Fruit fly (Drosophila melanogaster) whole organism, embryonic: ENCODE measurements around the gene CG17816.

Experiments used
- Antp ChIP-seq: fragments of 200-800 bp; sonication (Bioruptor generic); optimal IDR thresholded peaks from 3 replicates; lab custom pipeline; 2016; ENCODE audit warnings: missing biosample characterization, missing genetic modification characterization
- Atf6 ChIP-seq: fragments of 200-800 bp; sonication (Bioruptor generic); IDR thresholded peaks from 2 replicates; pipeline ENCODE4 v1.3.6; 2022; ENCODE audit warnings: missing biosample characterization, missing genetic modification characterization
- CG11085 ChIP-seq: fragments of 200-800 bp; sonication (Bioruptor generic); IDR thresholded peaks from 2 replicates; pipeline ENCODE4 v1.3.6; 2022; ENCODE audit warnings: missing biosample characterization, missing genetic modification characterization
- CG12236 ChIP-seq: fragments of 200-800 bp; sonication (Bioruptor generic); optimal IDR thresholded peaks from 2 replicates; lab custom pipeline; 2016; ENCODE audit warnings: missing biosample characterization, missing genetic modification characterization
- CG14667 ChIP-seq: fragments of 200-800 bp; sonication (Bioruptor generic); IDR thresholded peaks from 2 replicates; pipeline ENCODE4 v1.3.6; 2022; ENCODE audit warnings: missing biosample characterization, missing genetic modification characterization
- CG1647 ChIP-seq: fragments of 200-800 bp; sonication (Bioruptor generic); optimal IDR thresholded peaks from 3 replicates; lab custom pipeline; 2016; ENCODE audit warnings: missing biosample characterization, missing genetic modification characterization
- CG17186 ChIP-seq: fragments of 200-800 bp; sonication (Bioruptor generic); optimal IDR thresholded peaks from 3 replicates; lab custom pipeline; 2017; ENCODE audit warnings: missing biosample characterization, missing genetic modification reagents, missing genetic modification characterization
- CG18619 ChIP-seq: fragments of 200-800 bp; sonication (Bioruptor generic); optimal IDR thresholded peaks from 3 replicates; lab custom pipeline; 2017; ENCODE audit warnings: missing biosample characterization, mild to moderate bottlenecking, missing genetic modification characterization
- CG34376 ChIP-seq: fragments of 200-800 bp; sonication (Bioruptor generic); optimal IDR thresholded peaks from 2 replicates; lab custom pipeline; 2018; ENCODE audit warnings: missing biosample characterization, mild to moderate bottlenecking, missing genetic modification characterization
- CG3995 ChIP-seq: fragments of 200-800 bp; sonication (Bioruptor generic); optimal IDR thresholded peaks from 3 replicates; lab custom pipeline; 2016; ENCODE audit warnings: missing biosample characterization, missing genetic modification characterization
- CG4820 ChIP-seq: fragments of 200-800 bp; sonication (Bioruptor generic); optimal IDR thresholded peaks from 3 replicates; lab custom pipeline; 2016; ENCODE audit warnings: missing biosample characterization, missing genetic modification characterization
- CG6689 ChIP-seq: fragments of 200-800 bp; sonication (Bioruptor generic); IDR thresholded peaks from 2 replicates; pipeline ENCODE4 v1.3.6; 2022; ENCODE audit warnings: missing biosample characterization, missing genetic modification characterization
- CG6791 ChIP-seq: fragments of 200-800 bp; sonication (Bioruptor generic); IDR thresholded peaks from 3 replicates; pipeline ENCODE4 v1.3.6; 2022; ENCODE audit warnings: missing biosample characterization, missing genetic modification characterization; ENCODE audit not compliant: partially characterized antibody
- CG7357 ChIP-seq: fragments of 200-800 bp; sonication (Bioruptor generic); IDR thresholded peaks from 3 replicates; pipeline ENCODE4 v1.3.6; 2022; ENCODE audit warnings: missing biosample characterization, missing genetic modification characterization
- CG8290 ChIP-seq, 3 experiments: fragments of 200-800 bp; sonication (Bioruptor generic); optimal IDR thresholded peaks; 2 replicates each; lab custom pipeline; 2016 to 2019; ENCODE audit warnings: missing biosample characterization in 3 of 3, missing genetic modification characterization in 3 of 3, mild to moderate bottlenecking in 2 of 3, moderate library complexity in 1 of 3
- CG8765 ChIP-seq: fragments of 200-800 bp; sonication (Bioruptor generic); IDR thresholded peaks from 2 replicates; pipeline ENCODE4 v1.3.6; 2022; ENCODE audit warnings: missing biosample characterization, missing genetic modification characterization
- CHES-1-like ChIP-seq: fragments of 200-800 bp; sonication (Bioruptor generic); optimal IDR thresholded peaks from 2 replicates; lab custom pipeline; 2016; ENCODE audit warnings: missing biosample characterization, missing genetic modification characterization
- D ChIP-seq, 2 experiments: fragments of 200-800 bp in 1 of 2; fragments of >200 bp in 1 of 2; sonication (Bioruptor generic) in 1 of 2; optimal IDR thresholded peaks; 2 replicates in 1 of 2; 3 replicates in 1 of 2; lab custom pipeline; 2017; ENCODE audit warnings: mild to moderate bottlenecking in 1 of 2, missing biosample characterization in 1 of 2, missing genetic modification characterization in 1 of 2, missing genetic modification reagents in 1 of 2
- D19A ChIP-seq: fragments of 200-800 bp; optimal IDR thresholded peaks from 3 replicates; lab custom pipeline; 2019; ENCODE audit warnings: missing biosample characterization, mild to moderate bottlenecking, missing genetic modification characterization, moderate library complexity
- ERR ChIP-seq: fragments of 200-800 bp; sonication (Bioruptor generic); optimal IDR thresholded peaks from 2 replicates; lab custom pipeline; 2016; ENCODE audit warnings: missing biosample characterization, missing genetic modification characterization
- Gsc ChIP-seq: fragments of 200-800 bp; sonication (Bioruptor generic); IDR thresholded peaks from 2 replicates; pipeline ENCODE4 v1.3.6; 2022; ENCODE audit warnings: missing biosample characterization, missing genetic modification characterization
- H15 ChIP-seq: fragments of 200-800 bp; sonication (Bioruptor generic); IDR thresholded peaks from 3 replicates; pipeline ENCODE4 v1.3.6; 2022; ENCODE audit warnings: missing biosample characterization, missing genetic modification characterization
- HmgD ChIP-seq: fragments of 200-800 bp; sonication (Bioruptor generic); optimal IDR thresholded peaks from 3 replicates; lab custom pipeline; 2016; ENCODE audit warnings: missing biosample characterization, missing genetic modification characterization
- Lhr ChIP-seq: fragments of 200-800 bp; sonication (Bioruptor generic); optimal IDR thresholded peaks from 3 replicates; lab custom pipeline; 2017; ENCODE audit warnings: mild to moderate bottlenecking, missing biosample characterization, missing genetic modification reagents, missing genetic modification characterization
- Max ChIP-seq: fragments of 200-800 bp; sonication (Bioruptor generic); optimal IDR thresholded peaks from 2 replicates; lab custom pipeline; 2016; ENCODE audit warnings: missing biosample characterization, mild to moderate bottlenecking, missing genetic modification characterization
- Meics ChIP-seq: fragments of 200-800 bp; sonication (Bioruptor generic); optimal IDR thresholded peaks from 2 replicates; lab custom pipeline; 2017; ENCODE audit warnings: missing biosample characterization, mild to moderate bottlenecking, missing genetic modification characterization
- Nf-YB ChIP-seq: fragments of 200-800 bp; sonication (Bioruptor generic); optimal IDR thresholded peaks from 3 replicates; lab custom pipeline; 2019; ENCODE audit warnings: missing biosample characterization, mild to moderate bottlenecking, missing genetic modification characterization, moderate library complexity
- Oaz ChIP-seq: fragments of 200-800 bp; sonication (Bioruptor generic); IDR thresholded peaks from 2 replicates; pipeline ENCODE4 v1.3.6; 2022; ENCODE audit warnings: missing biosample characterization, missing genetic modification characterization
- Sox102F ChIP-seq: fragments of 200-800 bp; sonication (Bioruptor generic); optimal IDR thresholded peaks from 2 replicates; lab custom pipeline; 2018; ENCODE audit warnings: missing biosample characterization, mild to moderate bottlenecking, missing genetic modification characterization, moderate library complexity
- Sry-β ChIP-seq: fragments of 200-800 bp; sonication (Bioruptor generic); optimal IDR thresholded peaks from 2 replicates; lab custom pipeline; 2018; ENCODE audit warnings: missing biosample characterization, mild to moderate bottlenecking, missing genetic modification characterization, moderate library complexity
- Trl ChIP-seq, 3 experiments: fragments of >200 bp in 2 of 3; fragments of 200-800 bp in 1 of 3; sonication (Bioruptor generic) in 1 of 3; optimal IDR thresholded peaks; 2 replicates in 1 of 3; 3 replicates in 2 of 3; lab custom pipeline; 2016 to 2017; ENCODE audit warnings: missing biosample characterization in 1 of 3, missing genetic modification characterization in 1 of 3
- Usf ChIP-seq: fragments of 200-800 bp; sonication (Bioruptor generic); optimal IDR thresholded peaks from 2 replicates; lab custom pipeline; 2017; ENCODE audit warnings: missing genotype, missing biosample characterization, missing genetic modification characterization
- amos ChIP-seq: fragments of 200-800 bp; sonication (Bioruptor generic); IDR thresholded peaks from 2 replicates; pipeline ENCODE4 v1.3.6; 2022; ENCODE audit warnings: missing biosample characterization, missing genetic modification characterization; ENCODE audit not compliant: partially characterized antibody
- cato ChIP-seq: fragments of 200-800 bp; sonication (Bioruptor generic); optimal IDR thresholded peaks from 2 replicates; lab custom pipeline; 2016; ENCODE audit warnings: missing biosample characterization, missing genetic modification characterization, borderline replicate concordance
- cwo ChIP-seq: fragments of 200-800 bp; sonication (Bioruptor generic); optimal IDR thresholded peaks from 3 replicates; lab custom pipeline; 2017; ENCODE audit warnings: missing biosample characterization, missing genetic modification characterization, mild to moderate bottlenecking, moderate library complexity, missing genetic modification reagents
- gcm ChIP-seq: fragments of 200-800 bp; sonication (Bioruptor generic); optimal IDR thresholded peaks from 2 replicates; lab custom pipeline; 2019; ENCODE audit warnings: missing biosample characterization, mild to moderate bottlenecking, missing genetic modification characterization, moderate library complexity
- hbn ChIP-seq: fragments of 200-800 bp; sonication (Bioruptor generic); IDR thresholded peaks from 2 replicates; pipeline ENCODE4 v1.3.6; 2022; ENCODE audit warnings: missing biosample characterization, missing genetic modification characterization; ENCODE audit not compliant: partially characterized antibody
- hkb ChIP-seq, 2 experiments: fragments of 200-800 bp in 1 of 2; fragments of >200 bp in 1 of 2; sonication (Bioruptor generic) in 1 of 2; IDR thresholded peaks in 1 of 2; optimal IDR thresholded peaks in 1 of 2; 2 replicates each; pipeline versions ENCODE4 v1.3.6 to Lab custom; 2017 to 2022; ENCODE audit warnings: missing biosample characterization in 1 of 2, missing genetic modification characterization in 1 of 2
- ken ChIP-seq: fragments of 200-800 bp; sonication (Bioruptor generic); IDR thresholded peaks from 3 replicates; pipeline ENCODE4 v1.3.6; 2022; ENCODE audit warnings: missing biosample characterization, missing genetic modification characterization
- pan ChIP-seq, 4 experiments: fragments of >200 bp in 3 of 4; fragments of 200-800 bp in 1 of 4; sonication (Bioruptor generic) in 1 of 4; optimal IDR thresholded peaks in 3 of 4; IDR thresholded peaks in 1 of 4; 2 replicates each; pipeline versions ENCODE4 v1.3.6 to Lab custom; 2017 to 2022; ENCODE audit warnings: missing biosample characterization in 2 of 4, missing genetic modification characterization in 2 of 4, mixed read lengths in 1 of 4
- seq ChIP-seq: fragments of 200-800 bp; sonication (Bioruptor generic); IDR thresholded peaks from 2 replicates; pipeline ENCODE4 v1.3.6; 2022; ENCODE audit warnings: missing biosample characterization, missing genetic modification characterization
- sim ChIP-seq: fragments of 200-800 bp; sonication (Bioruptor generic); IDR thresholded peaks from 2 replicates; pipeline ENCODE4 v1.3.6; 2022; ENCODE audit warnings: missing biosample characterization, missing genetic modification characterization
- slbo ChIP-seq: fragments of 200-800 bp; sonication (Bioruptor generic); IDR thresholded peaks from 2 replicates; pipeline ENCODE4 v1.3.6; 2022; ENCODE audit warnings: missing biosample characterization, missing genetic modification characterization
- tio ChIP-seq: fragments of 200-800 bp; sonication (Bioruptor generic); optimal IDR thresholded peaks from 2 replicates; lab custom pipeline; 2017; ENCODE audit warnings: missing biosample characterization, missing genetic modification characterization, inconsistent platforms
- zen2 ChIP-seq: fragments of 200-800 bp; sonication (Bioruptor generic); IDR thresholded peaks from 3 replicates; pipeline ENCODE4 v1.3.6; 2022; ENCODE audit warnings: missing biosample characterization, missing genetic modification characterization; ENCODE audit not compliant: partially characterized antibody

CG17816 gene

DNA sequence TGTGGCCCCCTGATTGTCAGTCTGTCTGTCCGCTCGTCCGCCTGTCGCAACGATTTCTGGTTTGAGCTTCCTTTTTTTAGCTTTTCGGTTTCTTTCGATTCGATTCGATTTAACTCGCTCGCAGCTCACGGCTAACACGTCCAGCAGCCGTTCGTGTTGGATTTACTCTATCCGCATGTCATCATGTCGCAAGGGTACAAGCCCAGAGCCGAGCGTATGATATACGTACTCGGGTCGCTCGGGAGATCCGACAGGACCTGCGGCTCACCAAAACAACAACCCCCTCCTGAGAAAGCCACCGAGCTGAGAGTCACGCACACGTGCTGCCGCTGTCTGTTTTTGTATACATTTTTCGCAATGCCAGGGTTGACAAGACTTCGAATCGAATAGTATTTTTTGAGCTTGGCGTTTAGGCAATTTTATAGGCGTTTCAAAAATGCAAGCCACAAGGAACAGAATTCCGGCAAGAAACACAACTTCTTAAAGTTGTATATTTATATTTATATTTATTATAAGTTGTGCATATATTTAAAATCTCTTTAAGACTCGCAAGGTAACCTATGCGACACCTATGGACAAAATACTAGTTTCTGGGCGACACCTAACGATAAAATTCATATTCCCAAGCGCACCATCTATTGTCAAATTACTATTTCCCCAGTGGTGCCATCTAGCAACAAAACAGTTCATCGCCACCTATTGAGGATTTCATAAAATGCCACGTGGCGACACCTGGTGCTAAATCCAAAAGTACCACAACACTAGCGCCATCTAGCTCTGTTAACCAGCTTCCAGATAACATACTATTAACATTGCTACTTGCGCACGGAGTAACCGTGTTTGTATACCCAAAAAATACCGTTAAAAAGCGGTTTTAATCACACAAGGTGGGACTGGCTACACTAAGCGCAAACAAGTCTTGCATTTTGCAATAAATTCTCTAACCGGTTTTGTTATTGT is 76.6 kb downstream of the CG17816 start, which contains the start of the genes CG2993 and sgll (continued):
- peak; percentile 97 for TF ChIP-seq CG8290 (GFP tag; optimal IDR thresholded peaks at IDR 0.05; lab: Kevin White, UChicago)
- peak; percentile 71 to 98 for TF ChIP-seq CG8290 (tag; optimal IDR thresholded peaks at IDR 0.05; lab: Kevin White, UChicago)
- TF ChIP-seq Meics (GFP tag; lab: Kevin White, UChicago): peak; percentile 90
- TF ChIP-seq H15: peak; percentile 94
- TF ChIP-seq Usf (GFP tag; lab: Kevin White, UChicago): peak; percentile 82
- peak; percentile 98 for TF ChIP-seq slbo (GFP tag; lab: Robert Waterston, UW)
- TF ChIP-seq CG6689 (GFP tag; lab: Robert Waterston, UW): peak; percentile 71; the same call in 1 of the 2 replicates
- peak; percentile 81 for TF ChIP-seq Gsc (GFP tag; lab: Robert Waterston, UW)
- peak; percentile 85 for TF ChIP-seq CHES-1-like (GFP tag; lab: Kevin White, UChicago)
- peak; percentile 94 for TF ChIP-seq CG11085 (GFP tag; lab: Robert Waterston, UW)
- TF ChIP-seq cwo (GFP tag; lab: Kevin White, UChicago): peak; percentile 86
- TF ChIP-seq Oaz (GFP tag; lab: Robert Waterston, UW): peak; percentile 85
- TF ChIP-seq D19A: peak; percentile 67
- peak; percentile 25 for TF ChIP-seq CG3995 (GFP tag; lab: Kevin White, UChicago)
- peak; percentile 95 for TF ChIP-seq CG14667
- TF ChIP-seq HmgD (GFP tag; lab: Kevin White, UChicago): peak; percentile 92
- peak; percentile 72 for TF ChIP-seq seq
- peak; percentile 84 for TF ChIP-seq cato (GFP tag; lab: Kevin White, UChicago)
- no peak for TF ChIP-seq Trl (optimal IDR thresholded peaks at IDR 0.05; lab: Kevin White, UChicago)
- TF ChIP-seq Trl (GFP tag; optimal IDR thresholded peaks at IDR 0.05; lab: Kevin White, UChicago): peak; percentile 98
- TF ChIP-seq CG18619 (GFP tag; lab: Kevin White, UChicago): peak; percentile 86
- no peak for TF ChIP-seq zen2 (GFP tag; lab: Robert Waterston, UW)
- TF ChIP-seq amos (GFP tag; lab: Robert Waterston, UW): peak; percentile 54
- TF ChIP-seq Max: peak; percentile 73
- peak; percentile 95 for TF ChIP-seq CG4820 (GFP tag; lab: Kevin White, UChicago)
- peak; percentile 94 for TF ChIP-seq Sox102F (GFP tag; lab: Kevin White, UChicago)
- peak; percentile 65 for TF ChIP-seq CG6791 (GFP tag; lab: Robert Waterston, UW)
- peak; percentile 83 for TF ChIP-seq CG12236
- peak; percentile 79 for TF ChIP-seq CG8765 (GFP tag; lab: Robert Waterston, UW)
- peak; percentile 44; the same call in 1 of the 2 replicates for TF ChIP-seq sim (GFP tag; lab: Robert Waterston, UW)
- TF ChIP-seq hkb (optimal IDR thresholded peaks at IDR 0.05; lab: Kevin White, UChicago): peak; percentile 72
- peak; percentile 81 for TF ChIP-seq hkb (GFP tag; IDR thresholded peaks at IDR 0.05; lab: Robert Waterston, UW)
- TF ChIP-seq CG17186: peak; percentile 70
- TF ChIP-seq CG7357 (GFP tag; lab: Robert Waterston, UW): peak; percentile 80
- peak; percentile 97 for TF ChIP-seq Antp (GFP tag; lab: Kevin White, UChicago)
- TF ChIP-seq hbn (GFP tag; lab: Robert Waterston, UW): no peak; the same call in 1 of the 2 replicates
- TF ChIP-seq gcm (GFP tag; lab: Kevin White, UChicago): no peak
- TF ChIP-seq tio (GFP tag; lab: Kevin White, UChicago): peak; percentile 89
- TF ChIP-seq Atf6 (GFP tag; lab: Robert Waterston, UW): peak; percentile 54; the same call in 1 of the 2 replicates
- TF ChIP-seq D (optimal IDR thresholded peaks at IDR 0.05; lab: Kevin White, UChicago): no peak
- TF ChIP-seq D (GFP tag; optimal IDR thresholded peaks at IDR 0.05; lab: Kevin White, UChicago): peak; percentile 80
- TF ChIP-seq Nf-YB (GFP tag; lab: Kevin White, UChicago): no peak
- TF ChIP-seq ken (GFP tag; lab: Robert Waterston, UW): peak; percentile 96
- peak; percentile 80 for TF ChIP-seq ERR (GFP tag; lab: Kevin White, UChicago)
- peak; percentile 1 for TF ChIP-seq CG34376 (GFP tag; lab: Kevin White, UChicago)
- TF ChIP-seq Sry-β (GFP tag; lab: Kevin White, UChicago): peak; percentile 47
- peak; percentile 84 for TF ChIP-seq CG1647 (GFP tag; lab: Kevin White, UChicago)
- TF ChIP-seq pan (optimal IDR thresholded peaks at IDR 0.05; lab: Kevin White, UChicago): no peak
- peak in 1 of 2 experiments; percentile 91 for TF ChIP-seq pan (GFP tag; optimal IDR thresholded peaks at IDR 0.05 in 1 of 2, IDR thresholded peaks at IDR 0.05 in 1 of 2)
- peak; percentile 99 for TF ChIP-seq Lhr (GFP tag; lab: Kevin White, UChicago)
